Fruit fly (Drosophila melanogaster) whole organism, embryonic: ENCODE results near the gene raptor.

ENCODE experiments used
- Abd-B ChIP-seq: fragments of 200-800 bp; sonication (Bioruptor generic); optimal IDR thresholded peaks from 2 replicates; lab custom pipeline; 2018; ENCODE audit warnings: missing biosample characterization, mild to moderate bottlenecking, missing genetic modification characterization, moderate library complexity
- Ada2b ChIP-seq: fragments of 200-800 bp; sonication (Bioruptor generic); IDR thresholded peaks from 2 replicates; pipeline ENCODE4 v1.3.6; 2022; ENCODE audit warnings: missing biosample characterization, missing genetic modification characterization
- Adf1 ChIP-seq: fragments of 200-800 bp; sonication (Bioruptor generic); IDR thresholded peaks from 2 replicates; pipeline ENCODE4 v1.3.6; 2022; ENCODE audit warnings: missing biosample characterization, missing genetic modification characterization
- Antp ChIP-seq: fragments of 200-800 bp; sonication (Bioruptor generic); optimal IDR thresholded peaks from 3 replicates; lab custom pipeline; 2016; ENCODE audit warnings: missing biosample characterization, missing genetic modification characterization
- CG10366 ChIP-seq: fragments of 200-800 bp; sonication (Bioruptor generic); IDR thresholded peaks from 2 replicates; pipeline ENCODE4 v1.3.6; 2022; ENCODE audit warnings: missing biosample characterization, missing genetic modification characterization
- CG12744 ChIP-seq: fragments of 200-800 bp; sonication (Bioruptor generic); optimal IDR thresholded peaks from 2 replicates; lab custom pipeline; 2016; ENCODE audit warnings: missing biosample characterization, missing genetic modification characterization
- CG17328 ChIP-seq: fragments of 200-800 bp; sonication (Bioruptor generic); IDR thresholded peaks from 2 replicates; pipeline ENCODE4 v1.3.6; 2022; ENCODE audit warnings: missing biosample characterization, missing genetic modification characterization
- CG18764 ChIP-seq: fragments of 200-800 bp; sonication (Bioruptor generic); optimal IDR thresholded peaks from 3 replicates; lab custom pipeline; 2016; ENCODE audit warnings: missing biosample characterization, missing genetic modification characterization
- CG31224 ChIP-seq: fragments of 200-800 bp; sonication (Bioruptor generic); IDR thresholded peaks from 2 replicates; pipeline ENCODE4 v1.3.6; 2022; ENCODE audit warnings: missing biosample characterization, missing genetic modification characterization
- CG32772 ChIP-seq: fragments of 200-800 bp; sonication (Bioruptor generic); IDR thresholded peaks from 2 replicates; pipeline ENCODE4 v1.3.6; 2022; ENCODE audit warnings: missing biosample characterization, missing genetic modification characterization
- CG7786 ChIP-seq: fragments of 200-800 bp; sonication (Bioruptor generic); optimal IDR thresholded peaks from 2 replicates; lab custom pipeline; 2016; ENCODE audit warnings: missing biosample characterization, missing genetic modification characterization
- CG8290 ChIP-seq, 3 experiments: fragments of 200-800 bp; sonication (Bioruptor generic); optimal IDR thresholded peaks; 2 replicates each; lab custom pipeline; 2016 to 2019; ENCODE audit warnings: missing biosample characterization in 3 of 3, missing genetic modification characterization in 3 of 3, mild to moderate bottlenecking in 2 of 3, moderate library complexity in 1 of 3
- CG8924 ChIP-seq: fragments of 200-800 bp; optimal IDR thresholded peaks from 3 replicates; lab custom pipeline; 2019; ENCODE audit warnings: missing biosample characterization, mild to moderate bottlenecking, missing genetic modification characterization, moderate library complexity
- CG9932 ChIP-seq: fragments of 200-800 bp; sonication (Bioruptor generic); IDR thresholded peaks from 2 replicates; pipeline ENCODE4 v1.3.6; 2022; ENCODE audit warnings: missing biosample characterization, missing genetic modification characterization
- Dek ChIP-seq: fragments of 200-800 bp; sonication (Bioruptor generic); optimal IDR thresholded peaks from 3 replicates; lab custom pipeline; 2019; ENCODE audit warnings: missing biosample characterization, mild to moderate bottlenecking, missing genetic modification characterization, moderate library complexity
- Drgx ChIP-seq: fragments of 200-800 bp; sonication (Bioruptor generic); IDR thresholded peaks from 2 replicates; pipeline ENCODE4 v1.3.6; 2022; ENCODE audit warnings: missing biosample characterization, missing genetic modification characterization
- Elba2 ChIP-seq: fragments of 200-800 bp; sonication (Bioruptor generic); optimal IDR thresholded peaks from 3 replicates; lab custom pipeline; 2016; ENCODE audit warnings: missing biosample characterization, missing genetic modification characterization
- Gug ChIP-seq: fragments of 200-800 bp; sonication (Bioruptor generic); IDR thresholded peaks from 4 replicates; pipeline ENCODE4 v1.3.6; 2022; ENCODE audit warnings: missing biosample characterization, missing genetic modification characterization
- H15 ChIP-seq: fragments of 200-800 bp; sonication (Bioruptor generic); IDR thresholded peaks from 3 replicates; pipeline ENCODE4 v1.3.6; 2022; ENCODE audit warnings: missing biosample characterization, missing genetic modification characterization
- Lim3 ChIP-seq: fragments of 200-800 bp; sonication (Bioruptor generic); IDR thresholded peaks from 2 replicates; pipeline ENCODE4 v1.3.6; 2022; ENCODE audit warnings: missing biosample characterization, missing genetic modification characterization
- NFAT ChIP-seq: fragments of 200-800 bp; sonication (Bioruptor generic); IDR thresholded peaks from 2 replicates; pipeline ENCODE4 v1.3.6; 2022; ENCODE audit warnings: missing biosample characterization, missing genetic modification characterization
- NfI ChIP-seq: fragments of 200-800 bp; sonication (Bioruptor generic); optimal IDR thresholded peaks from 3 replicates; lab custom pipeline; 2018; ENCODE audit warnings: missing biosample characterization, mild to moderate bottlenecking, missing genetic modification characterization, moderate library complexity
- Oli ChIP-seq: fragments of 200-800 bp; sonication (Bioruptor generic); optimal IDR thresholded peaks from 2 replicates; lab custom pipeline; 2018; ENCODE audit warnings: missing biosample characterization, mild to moderate bottlenecking, missing genetic modification characterization, moderate library complexity
- Pdp1 ChIP-seq, 2 experiments: fragments of 200-800 bp; sonication (Bioruptor generic); optimal IDR thresholded peaks; 3 replicates each; lab custom pipeline; 2016; ENCODE audit warnings: missing biosample characterization in 2 of 2, missing genetic modification characterization in 2 of 2, mild to moderate bottlenecking in 1 of 2, moderate library complexity in 1 of 2
- Ptx1 ChIP-seq: fragments of 200-800 bp; sonication (Bioruptor generic); IDR thresholded peaks from 2 replicates; pipeline ENCODE4 v1.3.6; 2022; ENCODE audit warnings: missing biosample characterization, missing genetic modification characterization
- Ssrp ChIP-seq: fragments of 200-800 bp; sonication (Bioruptor generic); optimal IDR thresholded peaks from 2 replicates; lab custom pipeline; 2018; ENCODE audit warnings: missing biosample characterization, mild to moderate bottlenecking, missing genetic modification characterization, moderate library complexity
- Xrp1 ChIP-seq: fragments of 200-800 bp; sonication (Bioruptor generic); IDR thresholded peaks from 2 replicates; pipeline ENCODE4 v1.3.6; 2022; ENCODE audit warnings: missing biosample characterization, missing genetic modification characterization
- ap ChIP-seq: fragments of 200-800 bp; sonication (Bioruptor generic); IDR thresholded peaks from 2 replicates; pipeline ENCODE4 v1.3.6; 2022; ENCODE audit warnings: missing biosample characterization, missing genetic modification characterization
- ara ChIP-seq: fragments of 200-800 bp; sonication (Bioruptor generic); IDR thresholded peaks from 2 replicates; pipeline ENCODE4 v1.3.6; 2022; ENCODE audit warnings: missing biosample characterization, missing genetic modification characterization
- caup ChIP-seq: fragments of 200-800 bp; sonication (Bioruptor generic); optimal IDR thresholded peaks from 3 replicates; lab custom pipeline; 2017; ENCODE audit warnings: missing biosample characterization, mild to moderate bottlenecking, missing genetic modification characterization, moderate library complexity; ENCODE audit not compliant: severe bottlenecking
- dpn ChIP-seq, 2 experiments: fragments of 200-800 bp; sonication (Bioruptor generic); optimal IDR thresholded peaks; 3 replicates each; lab custom pipeline; 2016; ENCODE audit warnings: missing biosample characterization in 2 of 2, missing genetic modification characterization in 2 of 2
- dysf ChIP-seq: fragments of 200-800 bp; sonication (Bioruptor generic); IDR thresholded peaks from 3 replicates; pipeline ENCODE4 v1.3.6; 2022; ENCODE audit warnings: missing biosample characterization, missing genetic modification characterization
- esg ChIP-seq: fragments of 200-800 bp; sonication (Bioruptor generic); conservative IDR thresholded peaks from 2 replicates; pipeline ENCODE4 v1.3.6; 2022; ENCODE audit warnings: missing biosample characterization, missing genetic modification characterization
- exex ChIP-seq: fragments of 200-800 bp; sonication (Bioruptor generic); optimal IDR thresholded peaks from 4 replicates; lab custom pipeline; 2018; ENCODE audit warnings: missing biosample characterization, mild to moderate bottlenecking, missing genetic modification characterization, moderate library complexity
- eyg ChIP-seq: fragments of 200-800 bp; sonication (Bioruptor generic); optimal IDR thresholded peaks from 3 replicates; lab custom pipeline; 2016; ENCODE audit warnings: missing biosample characterization, missing genetic modification characterization
- ftz-f1 ChIP-seq: fragments of 200-800 bp; sonication (Bioruptor generic); optimal IDR thresholded peaks from 2 replicates; lab custom pipeline; 2016; ENCODE audit warnings: missing biosample characterization, missing genetic modification characterization
- fu2 ChIP-seq: fragments of 200-800 bp; sonication (Bioruptor generic); optimal IDR thresholded peaks from 2 replicates; lab custom pipeline; 2016; ENCODE audit warnings: missing biosample characterization, missing genetic modification characterization
- gcm ChIP-seq: fragments of 200-800 bp; sonication (Bioruptor generic); optimal IDR thresholded peaks from 2 replicates; lab custom pipeline; 2019; ENCODE audit warnings: missing biosample characterization, mild to moderate bottlenecking, missing genetic modification characterization, moderate library complexity
- knrl ChIP-seq: fragments of 200-800 bp; sonication (Bioruptor generic); IDR thresholded peaks from 3 replicates; pipeline ENCODE4 v1.3.6; 2022; ENCODE audit warnings: missing biosample characterization, missing genetic modification characterization; ENCODE audit not compliant: partially characterized antibody
- pros ChIP-seq: fragments of 200-800 bp; sonication (Bioruptor generic); optimal IDR thresholded peaks from 3 replicates; lab custom pipeline; 2019; ENCODE audit warnings: missing biosample characterization, mild to moderate bottlenecking, missing genetic modification characterization, moderate library complexity
- sc ChIP-seq, 3 experiments: fragments of >200 bp in 2 of 3; fragments of 200-800 bp in 1 of 3; sonication (Bioruptor generic) in 1 of 3; optimal IDR thresholded peaks; 2 replicates in 2 of 3; 3 replicates in 1 of 3; lab custom pipeline; 2017; ENCODE audit warnings: mild to moderate bottlenecking in 1 of 3, missing biosample characterization in 1 of 3, missing genetic modification characterization in 1 of 3, missing genetic modification reagents in 1 of 3
- seq ChIP-seq: fragments of 200-800 bp; sonication (Bioruptor generic); IDR thresholded peaks from 2 replicates; pipeline ENCODE4 v1.3.6; 2022; ENCODE audit warnings: missing biosample characterization, missing genetic modification characterization
- sqz ChIP-seq: fragments of 200-800 bp; sonication (Bioruptor generic); optimal IDR thresholded peaks from 3 replicates; lab custom pipeline; 2018; ENCODE audit warnings: missing biosample characterization, mild to moderate bottlenecking, missing genetic modification characterization
- trem ChIP-seq: fragments of 200-800 bp; optimal IDR thresholded peaks from 3 replicates; lab custom pipeline; 2019; ENCODE audit warnings: missing biosample characterization, mild to moderate bottlenecking, missing genetic modification characterization, moderate library complexity
- trh ChIP-seq: fragments of 200-800 bp; sonication (Bioruptor generic); optimal IDR thresholded peaks from 2 replicates; lab custom pipeline; 2016; ENCODE audit warnings: missing biosample characterization, missing genetic modification characterization
- wek ChIP-seq: fragments of 200-800 bp; sonication (Bioruptor generic); optimal IDR thresholded peaks from 3 replicates; lab custom pipeline; 2018; ENCODE audit warnings: missing biosample characterization, mild to moderate bottlenecking, missing genetic modification characterization, moderate library complexity
- wor ChIP-seq: fragments of 200-800 bp; sonication (Bioruptor generic); IDR thresholded peaks from 2 replicates; pipeline ENCODE4 v1.3.6; 2022; ENCODE audit warnings: missing biosample characterization, missing genetic modification characterization

Gene raptor

DNA sequence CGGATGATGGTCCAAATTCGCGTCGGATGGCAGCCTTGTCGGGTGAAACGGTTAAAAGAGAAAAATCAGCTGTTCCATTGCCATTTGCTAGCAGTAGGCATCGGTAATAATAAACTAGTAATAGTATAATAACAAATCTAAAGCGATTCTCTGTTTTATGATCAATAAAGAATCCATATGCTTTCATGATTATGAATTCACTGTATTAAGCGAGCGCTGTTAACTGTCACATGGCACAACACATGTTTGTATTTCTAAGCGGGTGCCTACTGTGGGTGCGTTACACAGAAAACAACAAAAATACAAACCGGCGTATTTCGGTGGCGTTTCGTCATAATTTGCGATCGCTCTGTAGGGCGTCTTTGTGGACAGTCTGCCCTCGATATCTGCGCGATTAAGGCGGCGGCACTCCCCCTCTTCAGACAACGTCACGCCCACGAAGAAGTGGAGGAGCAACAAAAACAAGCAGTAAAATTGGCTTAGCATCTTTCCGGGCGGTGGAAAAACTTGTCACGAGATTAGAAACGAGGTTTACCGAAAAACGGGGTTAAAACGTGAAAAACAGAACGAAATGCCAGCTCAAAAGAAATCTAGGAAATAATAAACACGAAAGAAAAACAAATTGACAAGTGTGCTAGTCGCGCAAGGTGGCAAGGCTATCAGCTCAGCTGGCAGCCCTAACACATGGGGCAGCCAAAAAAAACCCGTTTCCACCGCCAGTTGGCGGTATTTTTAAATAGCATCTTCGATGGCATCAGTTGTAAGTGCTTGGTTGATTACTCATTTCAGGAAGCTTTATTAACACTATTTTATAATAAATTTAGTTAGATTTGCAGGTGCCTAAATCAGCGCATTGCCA is 1.0 kb upstream of the raptor start, which contains the start of the genes Nep1 and Mipp2 (continued):
- TF ChIP-seq CG8924 (tag; lab: Kevin White, UChicago): peak; percentile 15
- no peak for TF ChIP-seq H15 (GFP tag; lab: Robert Waterston, UW)
- peak; percentile 38 for TF ChIP-seq Antp (GFP tag; lab: Kevin White, UChicago)
- no peak for TF ChIP-seq CG31224
- no peak for TF ChIP-seq exex (tag; lab: Kevin White, UChicago)
- TF ChIP-seq CG17328 (GFP tag; lab: Robert Waterston, UW): peak; percentile 25; the same call in 1 of the 2 replicates
- TF ChIP-seq eyg (GFP tag; lab: Kevin White, UChicago): no peak
- TF ChIP-seq dysf (GFP tag; lab: Robert Waterston, UW): peak; percentile 57; the same call in 1 of the 3 replicates
- TF ChIP-seq trem: no peak
- no peak for TF ChIP-seq CG18764 (GFP tag; lab: Kevin White, UChicago)
- TF ChIP-seq Ada2b: 0 out of 2 replicates have a peak, but pooled peaks have one; percentile 6
- peak; percentile 4 for TF ChIP-seq Dek (tag; lab: Kevin White, UChicago)
- TF ChIP-seq fu2 (GFP tag; lab: Kevin White, UChicago): no peak
- TF ChIP-seq knrl (GFP tag; lab: Robert Waterston, UW): 0 out of 3 replicates have a peak, but pooled peaks have one; percentile 10
- peak in 1 of 2 experiments; percentile 7 for TF ChIP-seq Pdp1 (GFP tag; optimal IDR thresholded peaks at IDR 0.05; lab: Kevin White, UChicago)
- peak; percentile 59 for TF ChIP-seq Drgx (GFP tag; lab: Robert Waterston, UW)
- peak; percentile 28 for TF ChIP-seq Oli (tag; lab: Kevin White, UChicago)
- TF ChIP-seq trh (GFP tag; lab: Kevin White, UChicago): no peak
- TF ChIP-seq CG8290 (GFP tag; optimal IDR thresholded peaks at IDR 0.05; lab: Kevin White, UChicago): no peak
- peak in 1 of 2 experiments; percentile 55 for TF ChIP-seq CG8290 (tag; optimal IDR thresholded peaks at IDR 0.05; lab: Kevin White, UChicago)
- 0 out of 2 replicates have a peak, but pooled peaks have one; percentile 10 for TF ChIP-seq wor
- TF ChIP-seq pros (GFP tag; lab: Kevin White, UChicago): no peak
- TF ChIP-seq sqz (GFP tag; lab: Kevin White, UChicago): no peak
- no peak; the same call in 1 of the 2 replicates for TF ChIP-seq CG32772 (GFP tag; lab: Robert Waterston, UW)
- peak; percentile 49 for TF ChIP-seq Xrp1
- TF ChIP-seq Adf1 (GFP tag; lab: Robert Waterston, UW): no peak
- TF ChIP-seq CG12744: no peak
- peak; percentile 33 for TF ChIP-seq NfI (GFP tag; lab: Kevin White, UChicago)
- TF ChIP-seq Elba2 (GFP tag; lab: Kevin White, UChicago): no peak
- TF ChIP-seq Abd-B: no peak
- TF ChIP-seq Gug: peak; percentile 44; the same call in 3 of the 4 replicates
- no peak for TF ChIP-seq ftz-f1 (GFP tag; lab: Kevin White, UChicago)
- TF ChIP-seq dpn (GFP tag; optimal IDR thresholded peaks at IDR 0.05; lab: Kevin White, UChicago): peak in 1 of 2 experiments; percentile 12
- no peak for TF ChIP-seq Lim3 (GFP tag; lab: Robert Waterston, UW)
- TF ChIP-seq wek (GFP tag; lab: Kevin White, UChicago): no peak
- no peak for TF ChIP-seq Ssrp (tag; lab: Kevin White, UChicago)
- TF ChIP-seq Ptx1 (GFP tag; lab: Robert Waterston, UW): peak; percentile 48
- peak; percentile 13 for TF ChIP-seq caup
- TF ChIP-seq ara (GFP tag; lab: Robert Waterston, UW): no peak
- TF ChIP-seq CG10366 (GFP tag; lab: Robert Waterston, UW): peak; percentile 48
- 0 out of 2 replicates have a peak, but pooled peaks have one; percentile 23 for TF ChIP-seq esg (GFP tag; lab: Robert Waterston, UW)
- TF ChIP-seq CG7786 (GFP tag; lab: Kevin White, UChicago): peak; percentile 29
- TF ChIP-seq gcm: no peak
- TF ChIP-seq sc (optimal IDR thresholded peaks at IDR 0.05; lab: Kevin White, UChicago): no peak
- no peak for TF ChIP-seq sc (GFP tag; optimal IDR thresholded peaks at IDR 0.05; lab: Kevin White, UChicago)
- TF ChIP-seq CG9932 (GFP tag; lab: Robert Waterston, UW): peak; percentile 66
- TF ChIP-seq NFAT (GFP tag; lab: Robert Waterston, UW): peak; percentile 26; the same call in 1 of the 2 replicates
- peak; percentile 34; the same call in 1 of the 2 replicates for TF ChIP-seq seq (GFP tag; lab: Robert Waterston, UW)
- TF ChIP-seq ap (GFP tag; lab: Robert Waterston, UW): no peak
